Worm (Caenorhabditis elegans) whole organism, mixed stage, embryonic: Measurements from ENCODE around the gene C38D4.10.

Experiments
- M03D4.4 ChIP-seq: sonication (generic microtip); optimal IDR thresholded peaks from 2 replicates; lab custom pipeline; 2017; ENCODE audit warnings: mild to moderate bottlenecking, missing genetic modification characterization, missing compliant biosample characterization
- bed-3 ChIP-seq: fragments of 200-800 bp; sonication (Bioruptor generic); optimal IDR thresholded peaks from 3 replicates; lab custom pipeline; 2018; ENCODE audit warnings: mild to moderate bottlenecking, missing genetic modification characterization, moderate library complexity, missing compliant biosample characterization
- blmp-1 ChIP-seq: fragments of 150-350 bp; optimal IDR thresholded peaks from 2 replicates; lab custom pipeline; 2014; ENCODE audit warnings: missing biosample characterization, missing genetic modification characterization
- ceh-39 ChIP-seq: fragments of 150-350 bp; optimal IDR thresholded peaks from 2 replicates; lab custom pipeline; 2014; ENCODE audit warnings: missing biosample characterization, missing genetic modification characterization
- ces-1 ChIP-seq: fragments of 150-350 bp; optimal IDR thresholded peaks from 2 replicates; lab custom pipeline; 2014; ENCODE audit warnings: missing biosample characterization, missing genetic modification reagents, missing genetic modification characterization
- drap-1 ChIP-seq: fragments of 200-800 bp; sonication (Bioruptor generic); optimal IDR thresholded peaks from 3 replicates; lab custom pipeline; 2018; ENCODE audit warnings: mild to moderate bottlenecking, missing genetic modification characterization, missing compliant biosample characterization
- elt-1 ChIP-seq: sonication (generic microtip); optimal IDR thresholded peaks from 2 replicates; lab custom pipeline; 2017; ENCODE audit warnings: missing genetic modification characterization, mild to moderate bottlenecking, missing compliant biosample characterization, antibody characterized with exemption, moderate library complexity, borderline replicate concordance; ENCODE audit not compliant: insufficient read depth
- flh-1 ChIP-seq: fragments of 200-800 bp; sonication (Bioruptor generic); optimal IDR thresholded peaks from 2 replicates; lab custom pipeline; 2018; ENCODE audit warnings: mild to moderate bottlenecking, missing genetic modification characterization, moderate library complexity, missing compliant biosample characterization
- ham-2 ChIP-seq: fragments of 200-800 bp; sonication (Bioruptor generic); optimal IDR thresholded peaks from 2 replicates; lab custom pipeline; 2018; ENCODE audit warnings: mild to moderate bottlenecking, missing genetic modification characterization, missing compliant biosample characterization
- hlh-1 ChIP-seq: fragments of 150-350 bp; optimal IDR thresholded peaks from 2 replicates; lab custom pipeline; 2014; ENCODE audit warnings: missing biosample characterization, missing genetic modification reagents, missing genetic modification characterization
- lin-32 ChIP-seq: fragments of 200-800 bp; sonication (Bioruptor generic); optimal IDR thresholded peaks from 2 replicates; lab custom pipeline; 2018; ENCODE audit warnings: mild to moderate bottlenecking, missing genetic modification characterization, missing compliant biosample characterization
- lsy-2 ChIP-seq: fragments of 150-350 bp; optimal IDR thresholded peaks from 2 replicates; lab custom pipeline; 2014; ENCODE audit warnings: missing biosample characterization, missing genetic modification characterization
- mab-5 ChIP-seq: fragments of 150-350 bp; optimal IDR thresholded peaks from 2 replicates; lab custom pipeline; 2014; ENCODE audit warnings: missing biosample characterization, missing genetic modification characterization
- mep-1 ChIP-seq: fragments of 150-350 bp; optimal IDR thresholded peaks from 2 replicates; lab custom pipeline; 2017; ENCODE audit warnings: missing biosample characterization, missing genetic modification reagents, missing genetic modification characterization, inconsistent platforms
- mls-2 ChIP-seq: sonication (generic microtip); optimal IDR thresholded peaks from 2 replicates; lab custom pipeline; 2016; ENCODE audit warnings: mild to moderate bottlenecking, missing genetic modification characterization, moderate library complexity, missing compliant biosample characterization
- nhr-2 ChIP-seq: fragments of 150-350 bp; optimal IDR thresholded peaks from 2 replicates; lab custom pipeline; 2014; ENCODE audit warnings: missing biosample characterization, missing genetic modification characterization
- nhr-237 ChIP-seq: fragments of 150-350 bp; optimal IDR thresholded peaks from 2 replicates; lab custom pipeline; 2014; ENCODE audit warnings: missing biosample characterization, missing genetic modification characterization
- sem-2 ChIP-seq: fragments of 200-800 bp; sonication (Bioruptor generic); optimal IDR thresholded peaks from 2 replicates; lab custom pipeline; 2018; ENCODE audit warnings: mild to moderate bottlenecking, missing genetic modification characterization, missing compliant biosample characterization
- snpc-4 ChIP-seq: fragments of 150-350 bp; optimal IDR thresholded peaks from 2 replicates; lab custom pipeline; 2014; ENCODE audit warnings: missing biosample characterization, missing genetic modification characterization
- sptf-1 ChIP-seq: sonication (generic microtip); optimal IDR thresholded peaks from 2 replicates; lab custom pipeline; 2017; ENCODE audit warnings: mild to moderate bottlenecking, missing genetic modification characterization, moderate library complexity, missing compliant biosample characterization
- tbx-8 ChIP-seq: fragments of 200-800 bp; sonication (Bioruptor generic); optimal IDR thresholded peaks from 2 replicates; lab custom pipeline; 2018; ENCODE audit warnings: mild to moderate bottlenecking, missing genetic modification characterization, moderate library complexity, missing compliant biosample characterization
- unc-120 ChIP-seq: sonication (generic microtip); optimal IDR thresholded peaks from 2 replicates; lab custom pipeline; 2017; ENCODE audit warnings: missing genetic modification characterization, missing compliant biosample characterization; ENCODE audit not compliant: poor library complexity, severe bottlenecking
- unc-39 ChIP-seq: fragments of 150-350 bp; optimal IDR thresholded peaks from 2 replicates; lab custom pipeline; 2014; ENCODE audit warnings: missing biosample characterization, missing genetic modification characterization
- unc-62 ChIP-seq: fragments of 150-350 bp; optimal IDR thresholded peaks from 2 replicates; lab custom pipeline; 2014; ENCODE audit warnings: missing biosample characterization, missing genetic modification reagents, missing genetic modification characterization
- zip-8 ChIP-seq: fragments of 150-350 bp; optimal IDR thresholded peaks from 2 replicates; lab custom pipeline; 2014; ENCODE audit warnings: missing biosample characterization, missing genetic modification characterization
- ztf-11 ChIP-seq: fragments of 150-350 bp; optimal IDR thresholded peaks from 2 replicates; lab custom pipeline; 2014; ENCODE audit warnings: missing biosample characterization, missing genetic modification characterization

The C38D4.10 gene

DNA sequence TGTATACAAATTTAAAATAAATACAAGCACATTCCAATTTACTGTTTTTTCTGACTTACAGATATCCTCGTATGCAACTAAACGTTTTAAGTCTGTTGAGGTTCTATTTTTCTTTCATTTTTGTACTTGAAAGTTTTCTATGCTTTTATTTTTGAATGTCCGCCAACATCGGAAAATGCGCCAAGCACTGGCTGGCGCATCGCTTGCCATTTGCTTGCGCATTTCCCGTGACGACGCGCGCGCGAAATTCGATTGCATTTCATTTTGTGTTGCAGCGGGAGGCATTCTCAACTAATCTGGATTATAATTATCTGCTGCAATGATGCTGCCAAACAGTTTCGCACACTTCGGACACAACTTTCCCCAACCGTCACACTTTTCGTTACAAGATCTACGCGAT is 25.3 kb upstream of the C38D4.10 start, which contains the start of gene fbxl-2 (continued):
- TF ChIP-seq unc-62 (GFP tag; lab: Kevin White, UChicago) = no peak

DNA sequence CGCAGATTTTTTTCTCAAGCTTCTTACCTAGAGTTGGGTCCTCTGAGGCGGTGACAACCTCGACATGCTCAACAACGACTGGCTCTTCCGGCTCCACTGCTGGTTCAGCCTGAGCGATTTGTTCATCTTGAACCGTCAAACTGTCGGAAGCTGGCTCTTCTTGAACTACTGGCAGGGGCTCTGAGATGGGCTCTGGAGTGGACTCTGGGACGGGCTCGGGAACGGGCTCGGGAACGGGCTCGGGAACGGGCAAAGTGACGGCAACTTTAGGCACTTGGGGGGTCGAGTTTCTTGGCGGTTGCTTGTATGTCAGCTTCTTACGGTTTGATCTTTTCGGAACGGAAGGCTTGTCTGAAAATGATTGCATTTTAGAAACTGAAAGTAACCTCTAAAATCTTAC is 19.5 kb upstream of the C38D4.10 start:
- TF ChIP-seq nhr-237 (no peak), mls-2 (tag; lab: Kevin White, UChicago) (no peak), lin-32 (GFP tag; lab: Kevin White, UChicago) (no peak), ham-2 (GFP tag; lab: Kevin White, UChicago) (no peak), ces-1 (no peak), sptf-1 (no peak), M03D4.4 (no peak), lsy-2 (tag; lab: Kevin White, UChicago) (no peak), mab-5 (tag; lab: Kevin White, UChicago) (no peak), mep-1 (tag; lab: Kevin White, UChicago) (no peak), unc-120 (no peak), snpc-4 (tag; lab: Kevin White, UChicago) (no peak), hlh-1 (tag; lab: Kevin White, UChicago) (no peak)

DNA sequence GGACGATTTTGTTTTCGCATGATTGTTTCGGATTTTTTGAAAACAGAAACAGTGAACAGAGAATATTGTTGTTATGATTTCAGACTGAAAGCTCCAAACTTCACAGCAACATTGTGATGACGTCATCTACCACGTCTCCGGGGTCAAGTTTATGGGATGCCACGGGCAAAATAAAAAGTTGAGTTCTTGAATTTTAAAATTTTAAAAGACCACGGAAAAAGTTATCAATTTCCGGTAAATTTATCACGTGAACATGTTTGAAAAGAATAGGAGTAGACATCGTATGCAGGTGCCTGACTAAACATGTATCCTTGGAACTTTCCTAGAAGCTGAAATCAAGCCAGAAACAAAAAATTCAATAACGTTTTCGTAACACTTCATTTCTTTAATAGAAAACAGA is 18.8 kb upstream of the C38D4.10 start, which contains the start of gene B0393.4:
TSS of gene B0393.4 (minus strand) at position 101 of the 400 bp plus-strand sequence.
- peak; percentile 11 for TF ChIP-seq zip-8 (tag; lab: Kevin White, UChicago)
- TF ChIP-seq flh-1 = no peak
- TF ChIP-seq, all 35 proteins: peak for 1

DNA sequence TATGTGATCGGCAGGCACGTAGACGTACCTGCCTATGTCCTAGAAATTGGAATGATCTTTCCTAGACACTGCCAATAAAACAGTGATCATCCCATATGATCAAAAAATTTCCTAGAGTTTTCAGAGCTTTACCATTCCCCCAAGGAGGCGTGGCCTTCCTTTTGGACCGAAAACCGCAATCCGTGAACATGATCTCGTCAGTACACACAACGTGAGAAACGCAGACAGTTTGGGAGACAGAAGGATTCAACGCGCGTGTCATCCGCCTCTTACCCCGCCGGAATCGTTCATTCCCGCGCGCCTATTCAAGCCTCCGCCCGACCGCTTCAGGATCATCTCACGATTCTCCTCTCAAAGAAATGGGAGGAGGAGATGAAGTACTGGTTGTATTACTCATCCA is 16.9 kb upstream of the C38D4.10 start, which contains the start of gene B0393.5:
TSS of gene B0393.5 (plus strand) at position 301 of the 400 bp plus-strand sequence.
- TF ChIP-seq ham-2 (GFP tag; lab: Kevin White, UChicago) (peak; percentile 4), ces-1 (no peak)

DNA sequence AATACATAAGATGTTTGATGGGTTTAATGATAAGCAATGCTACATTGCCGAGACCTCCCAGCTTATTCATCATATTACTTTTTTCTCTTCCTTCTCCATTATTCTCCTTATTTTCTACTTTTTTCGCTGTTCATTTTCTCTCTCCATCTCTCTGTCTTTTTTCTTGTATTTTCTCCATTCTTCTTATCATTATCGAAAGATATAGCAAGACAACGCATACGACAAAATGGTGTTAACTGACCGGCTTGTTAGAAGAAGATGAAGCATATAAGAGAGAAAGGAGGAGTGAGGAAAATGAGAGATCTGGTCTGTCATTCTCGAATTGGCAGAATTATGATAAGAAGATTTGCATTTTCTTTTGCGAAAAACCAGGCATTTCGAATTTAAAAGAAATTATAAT is 15.5 kb upstream of the C38D4.10 start:
- no peak for TF ChIP-seq mep-1 (tag; lab: Kevin White, UChicago)
- no peak for TF ChIP-seq hlh-1 (tag; lab: Kevin White, UChicago)
- TF ChIP-seq unc-39 (tag; lab: Kevin White, UChicago) = no peak
- TF ChIP-seq mab-5 (tag; lab: Kevin White, UChicago) = no peak
- TF ChIP-seq, all 35 proteins: peak for 0

DNA sequence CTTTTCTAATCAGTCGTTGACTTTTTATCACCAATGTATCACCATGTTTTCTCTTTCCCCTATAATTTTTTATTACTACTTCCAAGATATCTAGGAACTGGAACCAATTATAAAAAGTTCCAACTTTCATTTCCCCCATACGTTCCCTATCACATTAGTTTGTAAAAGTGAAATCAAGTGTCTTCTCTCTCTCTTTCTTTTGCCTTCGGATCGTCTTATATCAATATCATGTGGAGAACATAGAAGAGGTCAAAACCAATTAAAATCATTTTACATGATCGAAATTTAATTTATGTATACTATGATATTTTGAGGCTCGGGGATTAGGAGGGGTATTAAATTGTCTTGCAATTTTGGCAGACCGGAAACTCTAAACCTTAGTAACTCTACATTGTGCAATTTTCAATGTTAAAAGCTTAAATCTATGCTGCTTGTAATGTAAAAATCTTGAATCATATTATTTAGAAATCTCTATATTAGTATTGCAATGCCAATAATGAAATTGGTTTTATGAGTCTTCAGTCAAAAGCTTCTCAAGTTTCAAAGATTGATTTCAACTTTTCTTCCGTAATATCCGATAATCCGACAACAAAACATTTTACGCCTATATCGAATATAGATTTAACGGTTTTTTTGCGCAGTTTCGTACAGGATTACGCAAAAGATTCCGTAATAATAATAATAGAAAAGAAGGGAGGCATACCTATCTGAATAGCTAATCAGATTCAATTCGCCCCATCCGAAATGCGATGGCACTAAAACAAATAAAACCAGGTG is 14.3 kb upstream of the C38D4.10 start:
- TF ChIP-seq blmp-1 (tag; lab: Kevin White, UChicago) = peak; percentile 69
- TF ChIP-seq lin-32 (GFP tag; lab: Kevin White, UChicago) = no peak

DNA sequence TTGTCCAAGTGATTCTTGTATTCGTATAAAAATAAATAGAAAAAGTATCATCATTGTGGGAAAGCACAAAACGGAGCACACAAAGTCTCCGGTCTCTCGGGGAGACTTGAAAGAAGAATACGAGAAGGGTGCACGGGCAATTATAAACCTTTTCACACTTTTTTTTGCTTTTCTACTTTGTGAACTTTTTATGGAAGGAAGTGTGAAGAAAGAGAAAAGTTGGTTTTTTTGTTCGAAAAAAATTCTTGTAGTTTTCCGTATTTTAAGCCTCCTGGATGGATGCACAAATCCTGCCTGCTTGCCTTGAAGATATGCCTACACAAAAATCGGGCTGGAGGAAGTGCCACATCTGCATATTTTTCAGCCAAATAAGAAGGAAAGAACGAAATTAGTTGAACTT is 4.3 kb upstream of the C38D4.10 start, which contains the start of gene B0393.7:
TSS of gene B0393.7 (minus strand) at position 101 of the 400 bp plus-strand sequence.
- TF ChIP-seq bed-3 (GFP tag; lab: Kevin White, UChicago) (no peak), ceh-39 (no peak), unc-39 (tag; lab: Kevin White, UChicago) (no peak), nhr-2 (tag; lab: Kevin White, UChicago) (no peak), sptf-1 (no peak)

DNA sequence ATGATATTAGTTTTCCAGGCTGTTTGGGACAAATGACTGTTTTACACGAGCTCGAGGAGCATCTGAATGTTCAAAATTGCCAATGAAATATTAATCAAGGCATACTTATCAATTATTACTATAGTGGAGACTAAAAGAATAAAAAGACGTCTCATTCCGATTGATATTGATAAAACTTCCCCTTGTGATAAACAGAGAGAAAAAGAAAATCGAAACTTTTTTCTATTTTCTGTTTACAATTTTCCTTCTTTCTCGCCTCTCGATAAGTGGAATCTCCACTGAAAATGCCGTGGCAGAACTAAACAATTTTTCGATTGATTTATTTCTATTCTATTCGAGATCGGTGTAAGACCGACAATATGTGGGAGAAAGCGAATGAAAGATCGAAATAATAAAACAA is 2.5 kb upstream of the C38D4.10 start, which contains the start of gene B0393.9:
TSS of gene B0393.9 (minus strand) at position 303 of the 400 bp plus-strand sequence.
- TF ChIP-seq drap-1 (GFP tag; lab: Kevin White, UChicago) (no peak), ztf-11 (no peak), M03D4.4 (no peak), tbx-8 (GFP tag; lab: Kevin White, UChicago) (no peak), hlh-1 (tag; lab: Kevin White, UChicago) (no peak), sem-2 (GFP tag; lab: Kevin White, UChicago) (no peak), nhr-2 (tag; lab: Kevin White, UChicago) (no peak), mls-2 (tag; lab: Kevin White, UChicago) (no peak), unc-120 (no peak), blmp-1 (tag; lab: Kevin White, UChicago) (no peak), sptf-1 (no peak), mep-1 (tag; lab: Kevin White, UChicago) (no peak), elt-1 (tag; lab: Kevin White, UChicago) (no peak)
